Worm (Caenorhabditis elegans) whole organism, late embryonic: ENCODE measurements around the gene T06E6.15.

Experiments
- nhr-232 ChIP-seq: sonication (generic microtip); optimal IDR thresholded peaks from 2 replicates; lab custom pipeline; 2016; ENCODE audit warnings: missing genetic modification characterization, missing compliant biosample characterization
- pag-3 ChIP-seq: sonication (generic microtip); optimal IDR thresholded peaks from 2 replicates; lab custom pipeline; 2016; ENCODE audit warnings: missing compliant biosample characterization, missing genetic modification characterization, borderline replicate concordance
- unc-3 ChIP-seq, 2 experiments: fragments of 200-800 bp in 1 of 2; sonication (Bioruptor generic) in 1 of 2; sonication (generic microtip) in 1 of 2; conservative IDR thresholded peaks in 1 of 2; optimal IDR thresholded peaks in 1 of 2; 2 replicates each; pipeline versions ENCODE4 v1.3.6 to Lab custom; 2016 to 2022; ENCODE audit warnings: missing compliant biosample characterization in 2 of 2, missing genetic modification characterization in 2 of 2, missing genetic modification reagents in 1 of 2
- unc-86 ChIP-seq: sonication (generic microtip); optimal IDR thresholded peaks from 2 replicates; lab custom pipeline; 2016; ENCODE audit warnings: missing genetic modification characterization, missing compliant biosample characterization

- TF ChIP-seq nhr-232 (tag; lab: Kevin White, UChicago), result no peak
- TF ChIP-seq unc-86 (tag; lab: Kevin White, UChicago), result no peak
- no peak for TF ChIP-seq pag-3 (tag; lab: Kevin White, UChicago)
- TF ChIP-seq unc-3 (GFP tag; conservative IDR thresholded peaks at IDR 0.05; lab: Robert Waterston, UW), result no peak
- TF ChIP-seq unc-3 (tag; optimal IDR thresholded peaks at IDR 0.05; lab: Kevin White, UChicago), result no peak
Observed at ce11 chrV:15413847-15414246, 14.3 kb upstream of the T06E6.15 start, which contains the start of gene srh-264.
